Fruit fly (Drosophila melanogaster): ENCODE measurements around the gene Axs.

Gene Axs

dm6 chrX:16633181-16633957, 50.3 kb downstream of the Axs start:
- TF ChIP-seq lilli (GFP tag; optimal IDR thresholded peaks at IDR 0.05) (no peak), Lpt (GFP tag; optimal IDR thresholded peaks at IDR 0.05) (no peak), nom (GFP tag; optimal IDR thresholded peaks at IDR 0.05) (peak; percentile 87), CkIIα-i1 (GFP tag; IDR thresholded peaks at IDR 0.05) (no peak), CG33213 (GFP tag; optimal IDR thresholded peaks at IDR 0.05) (no peak), NfI (GFP tag; optimal IDR thresholded peaks at IDR 0.05) (no peak), Eip74EF (GFP tag; optimal IDR thresholded peaks at IDR 0.05) (peak in 1 of 2 experiments; percentile 68), CG11560 (tag; IDR thresholded peaks at IDR 0.05) (no peak), bsh (GFP tag; optimal IDR thresholded peaks at IDR 0.05) (peak in 1 of 2 experiments; percentile 56), Hmr (GFP tag; optimal IDR thresholded peaks at IDR 0.05) (no peak), pfk (GFP tag; optimal IDR thresholded peaks at IDR 0.05) (peak; percentile 4), Oli (tag; optimal IDR thresholded peaks at IDR 0.05) (no peak), Hr78 (GFP tag; optimal IDR thresholded peaks at IDR 0.05) (no peak), CG15269 (tag; optimal IDR thresholded peaks at IDR 0.05) (no peak), bigmax (GFP tag; optimal IDR thresholded peaks at IDR 0.05) (no peak), CG6683 (GFP tag; optimal IDR thresholded peaks at IDR 0.05) (no peak), Aef1 (GFP tag; IDR thresholded peaks at IDR 0.05) (no peak), CG2678 (tag; optimal IDR thresholded peaks at IDR 0.05) (no peak), sens (GFP tag) (peak; percentile 11), CG17829 (tag; optimal IDR thresholded peaks at IDR 0.05) (no peak), CG13624 (GFP tag; optimal IDR thresholded peaks at IDR 0.05) (no peak), hth (optimal IDR thresholded peaks at IDR 0.05) (no peak), CG11504 (tag; optimal IDR thresholded peaks at IDR 0.05) (no peak), C15 (GFP tag; IDR thresholded peaks at IDR 0.05) (no peak), pita (GFP tag; optimal IDR thresholded peaks at IDR 0.05) (no peak), CG11085 (GFP tag; IDR thresholded peaks at IDR 0.05) (no peak), Awh (GFP tag; IDR thresholded peaks at IDR 0.05) (no peak), Mes4 (GFP tag; optimal IDR thresholded peaks at IDR 0.05) (no peak), nerfin-2 (GFP tag; IDR thresholded peaks at IDR 0.05; ENCODE audit: partially characterized antibody) (no peak), Atf3 (GFP tag; optimal IDR thresholded peaks at IDR 0.05) (no peak), CG17186 (GFP tag; optimal IDR thresholded peaks at IDR 0.05) (no peak), CG3281 (GFP tag; optimal IDR thresholded peaks at IDR 0.05) (no peak), CG32532 (GFP tag; IDR thresholded peaks at IDR 0.05) (0 out of 2 replicates have a peak, but pooled peaks have one; percentile 9), twi (tag; optimal IDR thresholded peaks at IDR 0.05) (peak; percentile 22), CG9727 (GFP tag; optimal IDR thresholded peaks at IDR 0.05) (peak; percentile 28), sens-2 (GFP tag; IDR thresholded peaks at IDR 0.05) (no peak), CG14965 (GFP tag; optimal IDR thresholded peaks at IDR 0.05; ENCODE audit: borderline replicate concordance) (no peak), Trl (optimal IDR thresholded peaks at IDR 0.05) (no peak), Trl (GFP tag; optimal IDR thresholded peaks at IDR 0.05) (no peak), cato (GFP tag; optimal IDR thresholded peaks at IDR 0.05; ENCODE audit: borderline replicate concordance) (no peak), crol (GFP tag; IDR thresholded peaks at IDR 0.05) (no peak), fru (optimal IDR thresholded peaks at IDR 0.05) (no peak), pho (GFP tag; optimal IDR thresholded peaks at IDR 0.05) (no peak), ham (GFP tag; IDR thresholded peaks at IDR 0.05) (no peak), odd (GFP tag; optimal IDR thresholded peaks at IDR 0.05) (no peak), Poxn (GFP tag; IDR thresholded peaks at IDR 0.05) (no peak), CG42726 (GFP tag; IDR thresholded peaks at IDR 0.05; ENCODE audit: partially characterized antibody) (no peak), lola (GFP tag; optimal IDR thresholded peaks at IDR 0.05) (peak in 1 of 3 experiments; percentile 10), CG12769 (tag; optimal IDR thresholded peaks at IDR 0.05) (peak; percentile 66), ab (GFP tag; optimal IDR thresholded peaks at IDR 0.05) (no peak)

Data from whole organism, embryonic.